Fruit fly (Drosophila melanogaster) whole organism, embryonic: ENCODE results near the gene Orc2.

Source experiments
- CG12104 ChIP-seq: fragments of 200-800 bp; sonication (Bioruptor generic); optimal IDR thresholded peaks from 3 replicates; lab custom pipeline; 2016; ENCODE audit warnings: missing biosample characterization, missing genetic modification characterization
- CG13123 ChIP-seq: fragments of 200-800 bp; sonication (Bioruptor generic); optimal IDR thresholded peaks from 2 replicates; lab custom pipeline; 2016; ENCODE audit warnings: missing biosample characterization, missing genetic modification characterization
- CG13624 ChIP-seq: fragments of 200-800 bp; sonication (Bioruptor generic); optimal IDR thresholded peaks from 2 replicates; lab custom pipeline; 2016; ENCODE audit warnings: missing biosample characterization, missing genetic modification characterization
- CG5953 ChIP-seq: fragments of 200-800 bp; sonication (Bioruptor generic); IDR thresholded peaks from 2 replicates; pipeline ENCODE4 v1.3.6; 2022; ENCODE audit warnings: missing biosample characterization, missing genetic modification characterization
- NC2α ChIP-seq: fragments of 200-800 bp; sonication (Bioruptor generic); optimal IDR thresholded peaks from 2 replicates; lab custom pipeline; 2016; ENCODE audit warnings: missing biosample characterization, missing genetic modification characterization

dm6 chr3R:13945712-13946111 is 19.0 kb upstream of the Orc2 start, which contains the start of gene Art6:
- TF ChIP-seq CG13123 (no peak), CG13624 (no peak), CG12104 (GFP tag; lab: Kevin White, UChicago) (no peak), CG5953 (GFP tag; lab: Robert Waterston, UW) (no peak), NC2α (GFP tag; lab: Kevin White, UChicago) (no peak)
